Worm (Caenorhabditis elegans): ENCODE data around the gene ucr-2.3.

ucr-2.3 gene

DNA sequence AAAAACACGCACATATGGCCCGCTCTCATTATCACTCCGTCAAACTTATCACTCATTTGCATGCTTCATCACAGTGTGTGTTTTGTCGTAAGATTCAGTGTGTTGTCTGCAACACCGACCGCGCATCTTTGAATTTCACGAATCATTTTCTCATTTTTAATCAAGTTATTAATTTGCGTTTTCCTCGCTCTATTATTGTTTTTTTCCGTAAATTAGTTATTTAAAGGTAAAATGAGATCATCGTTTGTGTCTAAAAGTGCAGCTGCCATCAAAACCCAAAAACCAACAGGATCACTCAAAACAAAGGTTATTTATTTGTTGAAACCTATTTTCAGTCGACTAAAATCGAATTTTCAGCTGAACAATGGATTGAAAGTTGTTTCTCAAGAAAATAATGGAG is at the start of gene ucr-2.3, which contains the start of gene T24C4.5:
TSS of gene ucr-2.3 (plus strand) at position 227 of the 400 bp plus-strand sequence.
TSS of gene T24C4.5 (minus strand) at position 101 of the 400 bp plus-strand sequence.
- TF ChIP-seq lsy-27 (tag; optimal IDR thresholded peaks at IDR 0.05; ENCODE audit: borderline replicate concordance, insufficient read depth), result no peak

ce11 chrIII:831961-832360 is 47.7 kb upstream of the ucr-2.3 start, which contains the start of gene ceeh-1:
Gene ceeh-1, minus strand, starts transcription at chrIII:832277.
- TF ChIP-seq cebp-1 (GFP tag; IDR thresholded peaks at IDR 0.05) (no peak), cebp-1 (tag; optimal IDR thresholded peaks at IDR 0.05) (peak; percentile 7), nhr-90 (tag; optimal IDR thresholded peaks at IDR 0.05) (no peak), ceh-79 (tag; optimal IDR thresholded peaks at IDR 0.05) (no peak), nhr-80 (tag; optimal IDR thresholded peaks at IDR 0.05) (peak; percentile 20), B0336.3 (GFP tag; IDR thresholded peaks at IDR 0.05) (0 out of 2 replicates have a peak, but pooled peaks have one; percentile 13)

DNA sequence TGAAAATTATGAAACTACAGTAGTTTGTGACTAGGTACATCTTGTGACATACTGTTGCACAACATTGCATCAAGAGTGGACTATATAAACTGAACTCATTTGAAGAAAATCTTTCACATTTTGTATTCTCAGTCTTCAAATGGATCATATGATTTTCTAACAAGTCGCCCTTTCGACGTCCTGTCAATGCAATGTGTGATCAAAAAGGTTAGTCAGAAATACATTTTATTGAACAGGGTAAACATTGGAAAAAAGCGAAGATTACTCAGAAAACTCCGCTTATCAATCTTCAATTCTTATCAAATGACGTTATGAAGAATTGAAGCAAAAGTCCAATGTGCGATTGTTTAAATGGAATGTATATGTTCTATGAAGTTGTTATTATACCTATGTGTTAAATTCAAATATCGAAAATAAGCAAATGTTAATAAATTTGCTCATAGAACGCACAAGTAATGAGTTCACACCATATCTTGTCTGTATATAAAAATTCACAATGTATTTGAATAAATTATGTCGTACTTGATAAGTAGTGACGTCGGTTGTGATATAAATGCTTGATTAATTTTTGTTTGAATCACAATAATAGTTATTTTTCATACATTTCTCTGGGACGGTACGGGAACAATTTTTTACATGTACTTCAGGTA is 46.7 kb upstream of the ucr-2.3 start, which contains the start of gene zip-2:
TSS of gene zip-2 (plus strand) at position 128 of the 650 bp plus-strand sequence.
- peak; percentile 27 for TF ChIP-seq madf-10 (tag; optimal IDR thresholded peaks at IDR 0.05)
- peak; percentile 8 for TF ChIP-seq unc-62 (GFP tag; optimal IDR thresholded peaks at IDR 0.05)
- peak; percentile 13 for TF ChIP-seq tbp1 (GFP tag; optimal IDR thresholded peaks at IDR 0.05)
- no peak for TF ChIP-seq lsl-1 (GFP tag; optimal IDR thresholded peaks at IDR 0.05)
- peak; percentile 34 for TF ChIP-seq attf-5 (GFP tag; optimal IDR thresholded peaks at IDR 0.05)
- peak; percentile 29; the same call in 1 of the 2 replicates for TF ChIP-seq cebp-1 (GFP tag; IDR thresholded peaks at IDR 0.05)
- TF ChIP-seq cebp-1 (tag; optimal IDR thresholded peaks at IDR 0.05), result peak; percentile 71
- no peak for TF ChIP-seq zfh-2 (GFP tag; conservative IDR thresholded peaks at IDR 0.05)
- TF ChIP-seq ztf-3 (GFP tag; optimal IDR thresholded peaks at IDR 0.05), result no peak
- TF ChIP-seq nhr-80 (tag; optimal IDR thresholded peaks at IDR 0.05), result peak; percentile 91
- TF ChIP-seq bed-1 (GFP tag; IDR thresholded peaks at IDR 0.05), result no peak
- no peak for TF ChIP-seq nhr-120 (GFP tag; IDR thresholded peaks at IDR 0.05)
- TF ChIP-seq F33H1.4 (GFP tag; IDR thresholded peaks at IDR 0.05), result no peak
- peak; percentile 14 for TF ChIP-seq tlf-1 (GFP tag; optimal IDR thresholded peaks at IDR 0.05)
- peak; percentile 70 for TF ChIP-seq atf-7 (tag; optimal IDR thresholded peaks at IDR 0.05)

- TF ChIP-seq Y56A3A.18 (GFP tag; IDR thresholded peaks at IDR 0.05), result no peak
- TF ChIP-seq nfya-2 (GFP tag; IDR thresholded peaks at IDR 0.05), result no peak
- TF ChIP-seq rec-8 (tag; optimal IDR thresholded peaks at IDR 0.05), result no peak
- TF ChIP-seq egrh-3 (GFP tag; IDR thresholded peaks at IDR 0.05), result no peak
- TF ChIP-seq pbrm-1 (GFP tag; IDR thresholded peaks at IDR 0.05), result peak; percentile 86
- peak; percentile 79 for TF ChIP-seq K11D2.4 (GFP tag; IDR thresholded peaks at IDR 0.05)
- TF ChIP-seq madf-8 (GFP tag; conservative IDR thresholded peaks at IDR 0.05), result no peak
- peak; percentile 39; the same call in 1 of the 2 replicates for TF ChIP-seq F33H1.4 (GFP tag; IDR thresholded peaks at IDR 0.05)
- peak; percentile 92 for TF ChIP-seq zfh-2 (GFP tag; conservative IDR thresholded peaks at IDR 0.05)
- TF ChIP-seq lin-54 (GFP tag; optimal IDR thresholded peaks at IDR 0.05), result peak; percentile 60
- TF ChIP-seq madf-6 (GFP tag; IDR thresholded peaks at IDR 0.05), result no peak
- TF ChIP-seq efl-1 (GFP tag; optimal IDR thresholded peaks at IDR 0.05), result no peak
- no peak for TF ChIP-seq ceh-40 (GFP tag; IDR thresholded peaks at IDR 0.05)
- no peak for TF ChIP-seq fkh-3 (tag; optimal IDR thresholded peaks at IDR 0.05)
- peak; percentile 23 for TF ChIP-seq nhr-27 (tag; optimal IDR thresholded peaks at IDR 0.05)
- no peak for TF ChIP-seq ceh-58 (GFP tag; IDR thresholded peaks at IDR 0.05)
- peak; percentile 85 for TF ChIP-seq chd-7 (tag; optimal IDR thresholded peaks at IDR 0.05)
- TF ChIP-seq hlh-26 (GFP tag; conservative IDR thresholded peaks at IDR 0.05), result no peak
- TF ChIP-seq nhr-80 (tag; optimal IDR thresholded peaks at IDR 0.05), result peak; percentile 95
- peak; percentile 39; the same call in 1 of the 2 replicates for TF ChIP-seq egl-44 (GFP tag; IDR thresholded peaks at IDR 0.05)
- no peak for TF ChIP-seq ccch-3 (GFP tag; optimal IDR thresholded peaks at IDR 0.05)
- no peak for TF ChIP-seq sptf-2 (GFP tag; optimal IDR thresholded peaks at IDR 0.05)
- TF ChIP-seq dpff-1 (tag; optimal IDR thresholded peaks at IDR 0.05), result no peak
- TF ChIP-seq ZK185.1 (tag; optimal IDR thresholded peaks at IDR 0.05; ENCODE audit: poor library complexity, severe bottlenecking), result peak; percentile 78
- peak; percentile 98 for TF ChIP-seq atf-7 (tag; optimal IDR thresholded peaks at IDR 0.05)
- peak; percentile 89 for TF ChIP-seq pha-4 (tag; optimal IDR thresholded peaks at IDR 0.05)
Measured at ce11 chrIII:833711-834442, 45.8 kb upstream of the ucr-2.3 start.
